Worm (Caenorhabditis elegans) whole organism, midembryonic: ENCODE results near the gene C50E3.11.
A peak's percentile ranks its signal among the peaks of the same experiment; 100 is the strongest.

Source experiments
- T22C8.4 ChIP-seq: fragments of 200-800 bp; sonication (Bioruptor generic); IDR thresholded peaks from 2 replicates; pipeline ENCODE4 v1.3.6; 2022; ENCODE audit warnings: missing genetic modification characterization, missing compliant biosample characterization
- cog-1 ChIP-seq: sonication (generic microtip); optimal IDR thresholded peaks from 2 replicates; lab custom pipeline; 2016; ENCODE audit warnings: missing genetic modification characterization, missing compliant biosample characterization
- flt-1 ChIP-seq: fragments of 200-800 bp; sonication (Bioruptor generic); IDR thresholded peaks from 2 replicates; pipeline ENCODE4 v1.3.6; 2022; ENCODE audit warnings: missing genetic modification characterization, missing compliant biosample characterization
- klf-2 ChIP-seq: fragments of 200-800 bp; sonication (Bioruptor generic); conservative IDR thresholded peaks from 2 replicates; pipeline ENCODE4 v1.3.6; 2022; ENCODE audit warnings: missing genetic modification reagents, missing genetic modification characterization, missing compliant biosample characterization
- med-1 ChIP-seq: sonication (generic microtip); optimal IDR thresholded peaks from 2 replicates; lab custom pipeline; 2017; ENCODE audit warnings: missing genetic modification characterization, mild to moderate bottlenecking, missing compliant biosample characterization, antibody characterized with exemption, missing genetic modification reagents; ENCODE audit not compliant: insufficient read depth
- ref-1 ChIP-seq: fragments of 200-800 bp; sonication (Bioruptor generic); conservative IDR thresholded peaks from 2 replicates; pipeline ENCODE4 v1.3.6; 2022; ENCODE audit warnings: missing genetic modification reagents, missing genetic modification characterization, missing compliant biosample characterization
- tab-1 ChIP-seq: fragments of 200-800 bp; sonication (Bioruptor generic); IDR thresholded peaks from 2 replicates; pipeline ENCODE4 v1.3.6; 2022; ENCODE audit warnings: missing genetic modification characterization, missing compliant biosample characterization
- ztf-23 ChIP-seq: fragments of 200-800 bp; sonication (Bioruptor generic); IDR thresholded peaks from 2 replicates; pipeline ENCODE4 v1.3.6; 2022; ENCODE audit warnings: missing genetic modification reagents, missing genetic modification characterization, missing compliant biosample characterization
- ztf-29 ChIP-seq: fragments of 200-800 bp; sonication (Bioruptor generic); IDR thresholded peaks from 2 replicates; pipeline ENCODE4 v1.3.6; 2022; ENCODE audit warnings: missing genetic modification reagents, missing genetic modification characterization, missing compliant biosample characterization

C50E3.11 gene

ce11 chrV:7587637-7588036 lies 15.6 kb downstream of the C50E3.11 start, which contains the start of the genes F19F10.11 and C50E3.5:
TSS of gene F19F10.11 (minus strand) at chrV:7587704.
TSS of gene C50E3.5 (plus strand) at chrV:7587996.
- no peak for TF ChIP-seq cog-1 (tag; lab: Kevin White, UChicago)
- no peak for TF ChIP-seq med-1 (GFP tag; lab: Kevin White, UChicago)
- TF ChIP-seq flt-1 (GFP tag; lab: Robert Waterston, UW), result no peak
- TF ChIP-seq klf-2, result no peak
- TF ChIP-seq T22C8.4 (GFP tag; lab: Robert Waterston, UW), result no peak
- TF ChIP-seq tab-1, result no peak
- no peak for TF ChIP-seq ztf-29 (GFP tag; lab: Robert Waterston, UW)
- no peak for TF ChIP-seq ref-1 (GFP tag; lab: Robert Waterston, UW)
- TF ChIP-seq ztf-23, result no peak

- TF ChIP-seq flt-1 (GFP tag; lab: Robert Waterston, UW) (no peak), T22C8.4 (GFP tag; lab: Robert Waterston, UW) (peak; percentile 67)
Observed at ce11 chrV:7580378-7580777, 22.9 kb downstream of the C50E3.11 start, which contains the start of gene ets-6. TSS of gene ets-6 (minus strand) at chrV:7580546.

- TF ChIP-seq cog-1 (tag; lab: Kevin White, UChicago), result no peak
- TF ChIP-seq T22C8.4 (GFP tag; lab: Robert Waterston, UW), result no peak
- no peak for TF ChIP-seq ref-1 (GFP tag; lab: Robert Waterston, UW)
- no peak for TF ChIP-seq ztf-29 (GFP tag; lab: Robert Waterston, UW)
Observed at ce11 chrV:7575563-7575962, 27.7 kb downstream of the C50E3.11 start, which contains the start of the genes snu-66 and ints-9. TSS of gene snu-66 (minus strand) at chrV:7575670. TSS of gene ints-9 (plus strand) at chrV:7575802.

ce11 chrV:7570955-7571354 lies 32.3 kb downstream of the C50E3.11 start, which contains the start of gene F19F10.14:
TSS of gene F19F10.14 (minus strand) at chrV:7571055.
- TF ChIP-seq klf-2 (no peak), flt-1 (GFP tag; lab: Robert Waterston, UW) (no peak), T22C8.4 (GFP tag; lab: Robert Waterston, UW) (no peak), cog-1 (tag; lab: Kevin White, UChicago) (no peak), ztf-23 (no peak), tab-1 (no peak), ref-1 (GFP tag; lab: Robert Waterston, UW) (no peak), med-1 (GFP tag; lab: Kevin White, UChicago) (no peak)

- TF ChIP-seq med-1 (GFP tag; lab: Kevin White, UChicago), result no peak
- TF ChIP-seq ref-1 (GFP tag; lab: Robert Waterston, UW), result no peak
- TF ChIP-seq cog-1 (tag; lab: Kevin White, UChicago), result no peak
- TF ChIP-seq T22C8.4 (GFP tag; lab: Robert Waterston, UW), result no peak
- no peak for TF ChIP-seq ztf-23
- TF ChIP-seq tab-1, result no peak
- no peak for TF ChIP-seq ztf-29 (GFP tag; lab: Robert Waterston, UW)
- no peak for TF ChIP-seq klf-2
- TF ChIP-seq flt-1 (GFP tag; lab: Robert Waterston, UW), result no peak
Observed at ce11 chrV:7570290-7570689, 33.0 kb downstream of the C50E3.11 start, which contains the start of gene clec-212. TSS of gene clec-212 (minus strand) at chrV:7570390.

ce11 chrV:7562947-7563346 lies 40.3 kb downstream of the C50E3.11 start, which contains the start of gene F19F10.1:
TSS of gene F19F10.1 (plus strand) at chrV:7563247.
- TF ChIP-seq flt-1 (GFP tag; lab: Robert Waterston, UW) (no peak), med-1 (GFP tag; lab: Kevin White, UChicago) (no peak), ztf-23 (no peak), klf-2 (no peak), tab-1 (no peak), T22C8.4 (GFP tag; lab: Robert Waterston, UW) (no peak), cog-1 (tag; lab: Kevin White, UChicago) (no peak), ref-1 (GFP tag; lab: Robert Waterston, UW) (no peak), ztf-29 (GFP tag; lab: Robert Waterston, UW) (no peak)

ce11 chrV:7558693-7559092 lies 44.6 kb downstream of the C50E3.11 start, which contains the start of gene ets-7:
TSS of gene ets-7 (minus strand) at chrV:7558793.
- TF ChIP-seq flt-1 (GFP tag; lab: Robert Waterston, UW) (no peak), med-1 (GFP tag; lab: Kevin White, UChicago) (no peak), ztf-23 (no peak), tab-1 (no peak), ztf-29 (GFP tag; lab: Robert Waterston, UW) (no peak), cog-1 (tag; lab: Kevin White, UChicago) (no peak), ref-1 (GFP tag; lab: Robert Waterston, UW) (no peak), T22C8.4 (GFP tag; lab: Robert Waterston, UW) (no peak), klf-2 (no peak)

- TF ChIP-seq ztf-23 (no peak), T22C8.4 (GFP tag; lab: Robert Waterston, UW) (no peak), flt-1 (GFP tag; lab: Robert Waterston, UW) (no peak), cog-1 (tag; lab: Kevin White, UChicago) (no peak), med-1 (GFP tag; lab: Kevin White, UChicago) (no peak), ref-1 (GFP tag; lab: Robert Waterston, UW) (no peak), tab-1 (no peak), klf-2 (no peak), ztf-29 (GFP tag; lab: Robert Waterston, UW) (no peak)
Observed at ce11 chrV:7555875-7556274, 47.4 kb downstream of the C50E3.11 start.

- no peak for TF ChIP-seq ztf-23
- no peak for TF ChIP-seq tab-1
- no peak for TF ChIP-seq med-1 (GFP tag; lab: Kevin White, UChicago)
- no peak for TF ChIP-seq flt-1 (GFP tag; lab: Robert Waterston, UW)
Observed at ce11 chrV:7553873-7554362, 49.4 kb downstream of the C50E3.11 start, which contains the start of gene ttr-10. TSS of gene ttr-10 (minus strand) at chrV:7553923.
